Worm (Caenorhabditis elegans) whole organism, early embryonic: ENCODE measurements around the gene F44E5.1.

Experiments
- F13C5.2 ChIP-seq: sonication (generic microtip); optimal IDR thresholded peaks from 2 replicates; lab custom pipeline; 2017; ENCODE audit warnings: mild to moderate bottlenecking, missing genetic modification characterization, inconsistent platforms, missing compliant biosample characterization
- aly-1 ChIP-seq: sonication (generic microtip); optimal IDR thresholded peaks from 2 replicates; lab custom pipeline; 2016; ENCODE audit warnings: missing genetic modification characterization, missing compliant biosample characterization
- ama-1 ChIP-seq: fragments of 150-350 bp; optimal IDR thresholded peaks from 2 replicates; lab custom pipeline; 2014
- hmg-4 ChIP-seq: fragments of 200-800 bp; sonication (Bioruptor generic); optimal IDR thresholded peaks from 2 replicates; lab custom pipeline; 2018; ENCODE audit warnings: mild to moderate bottlenecking, missing genetic modification characterization, missing compliant biosample characterization
- scrt-1 ChIP-seq: fragments of 200-800 bp; sonication (Bioruptor generic); IDR thresholded peaks from 2 replicates; pipeline ENCODE4 v1.3.6; 2022; ENCODE audit warnings: missing genetic modification characterization, missing compliant biosample characterization

DNA sequence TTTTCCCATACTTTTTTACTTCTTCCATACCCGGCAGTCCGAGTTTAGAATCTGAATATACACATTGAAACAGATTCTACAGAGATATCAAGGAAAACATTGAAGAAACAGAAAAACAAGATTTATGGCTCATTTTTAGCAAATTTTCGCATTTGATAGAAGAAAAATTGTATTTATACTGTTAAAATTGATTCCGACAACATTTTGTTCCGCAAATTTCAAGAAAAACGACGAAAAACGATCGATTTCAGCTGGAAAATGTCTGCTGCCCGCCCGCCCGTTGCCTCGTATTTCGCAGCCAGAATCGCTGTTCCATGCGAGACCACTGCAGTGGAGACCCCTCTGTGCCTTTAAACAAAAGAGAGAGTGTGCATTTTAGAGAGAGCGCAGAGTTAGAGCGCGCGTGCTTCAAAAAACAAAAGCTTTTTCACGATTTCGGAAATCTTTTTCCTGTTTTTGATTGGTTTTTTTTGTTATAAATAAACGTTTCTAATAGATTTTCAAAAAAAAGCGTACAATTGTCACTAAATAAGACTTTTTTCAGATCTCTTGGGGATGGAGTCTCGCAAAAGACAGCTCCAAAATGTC is 3.6 kb upstream of the F44E5.1 start, which contains the start of the genes patr-1 and dna-2:
- TF ChIP-seq F13C5.2 (tag; lab: Kevin White, UChicago) = peak; percentile 17
- no peak for TF ChIP-seq ama-1 (lab: Kevin White, UChicago)
- no peak for TF ChIP-seq scrt-1 (GFP tag; lab: Robert Waterston, UW)
- TF ChIP-seq hmg-4 (GFP tag; lab: Kevin White, UChicago) = peak; percentile 20
- no peak for TF ChIP-seq aly-1 (tag; lab: Kevin White, UChicago)
